Fruit fly (Drosophila melanogaster) ovary, adult (tissue): Measurements from ENCODE around the gene Peritrophin-15a.
A peak's percentile ranks its signal among the peaks of the same experiment; 100 is the strongest.

Experiments
- CG17801 ChIP-seq: fragments of 200-800 bp; optimal IDR thresholded peaks from 2 replicates; lab custom pipeline; 2019; ENCODE audit warnings: missing biosample characterization, mild to moderate bottlenecking, missing genetic modification characterization, moderate library complexity; ENCODE audit not compliant: partially characterized antibody

The Peritrophin-15a gene

dm6 chr2L:8418113-8418885, 22.4 kb upstream of the Peritrophin-15a start:
- TF ChIP-seq CG17801 = no peak

- no peak for TF ChIP-seq CG17801
Observed at dm6 chr2L:8417562-8417961, 21.7 kb upstream of the Peritrophin-15a start.

dm6 chr2L:8416350-8417046, 20.6 kb upstream of the Peritrophin-15a start:
- peak; percentile 41 for TF ChIP-seq CG17801

- peak; percentile 70 for TF ChIP-seq CG17801
Observed at dm6 chr2L:8414887-8415883, 19.3 kb upstream of the Peritrophin-15a start, which contains the start of the genes CG13398 and Akap200. Gene CG13398, minus strand, starts transcription at chr2L:8415256. Gene Akap200, plus strand, starts transcription at chr2L:8415690.

dm6 chr2L:8411530-8411929, 15.6 kb upstream of the Peritrophin-15a start, which contains the start of gene Naglu:
Gene Naglu, minus strand, starts transcription at chr2L:8411868.
- TF ChIP-seq CG17801 = no peak

dm6 chr2L:8403286-8404270, 7.7 kb upstream of the Peritrophin-15a start, which contains the start of gene emb:
Gene emb, plus strand, starts transcription at chr2L:8403573.
- peak; percentile 67 for TF ChIP-seq CG17801

- no peak for TF ChIP-seq CG17801
Observed at dm6 chr2L:8402928-8403285, 7.0 kb upstream of the Peritrophin-15a start, which contains the start of gene fy. Gene fy, minus strand, starts transcription at chr2L:8403280.

dm6 chr2L:8399863-8400598, 4.1 kb upstream of the Peritrophin-15a start, which contains the start of gene CG31898:
Gene CG31898, plus strand, starts transcription at chr2L:8400421.
- TF ChIP-seq CG17801 = no peak

- no peak for TF ChIP-seq CG17801
Observed at dm6 chr2L:8398721-8399120, 2.8 kb upstream of the Peritrophin-15a start, which contains the start of gene CG13386. Gene CG13386, plus strand, starts transcription at chr2L:8399021.

- TF ChIP-seq CG17801 = no peak
Observed at dm6 chr2L:8394840-8395239, 1.1 kb downstream of the Peritrophin-15a start, which contains the start of gene Peritrophin-15b. Gene Peritrophin-15b, minus strand, starts transcription at chr2L:8394940.

- TF ChIP-seq CG17801 = no peak
Observed at dm6 chr2L:8394180-8394579, 1.7 kb downstream of the Peritrophin-15a start, which contains the start of gene lectin-29Ca. Gene lectin-29Ca, minus strand, starts transcription at chr2L:8394280.

dm6 chr2L:8393122-8393521, 2.8 kb downstream of the Peritrophin-15a start, which contains the start of gene Acp29AB:
Gene Acp29AB, minus strand, starts transcription at chr2L:8393222.
- no peak for TF ChIP-seq CG17801

- TF ChIP-seq CG17801 = no peak
Observed at dm6 chr2L:8392298-8392697, 3.6 kb downstream of the Peritrophin-15a start, which contains the start of gene CG42820. Gene CG42820, minus strand, starts transcription at chr2L:8392398.

dm6 chr2L:8389231-8389630, 6.7 kb downstream of the Peritrophin-15a start, which contains the start of gene CG42819:
Gene CG42819, minus strand, starts transcription at chr2L:8389331.
- TF ChIP-seq CG17801 = no peak
